Fruit fly (Drosophila melanogaster) whole organism, embryonic: Measurements from ENCODE around the gene CG13315.

Source experiments
- Blimp-1 ChIP-seq: fragments of 200-800 bp; sonication (Bioruptor generic); optimal IDR thresholded peaks from 3 replicates; lab custom pipeline; 2018; ENCODE audit warnings: missing biosample characterization, missing genetic modification characterization, mild to moderate bottlenecking, moderate library complexity, missing genetic modification reagents
- BtbVII ChIP-seq: fragments of 200-800 bp; sonication (Bioruptor generic); optimal IDR thresholded peaks from 3 replicates; lab custom pipeline; 2017; ENCODE audit warnings: missing biosample characterization, mild to moderate bottlenecking, missing genetic modification characterization
- Bteb2 ChIP-seq: fragments of 200-800 bp; sonication (Bioruptor generic); optimal IDR thresholded peaks from 2 replicates; lab custom pipeline; 2016; ENCODE audit warnings: missing biosample characterization, missing genetic modification characterization
- CG10267 ChIP-seq: fragments of 200-800 bp; sonication (Bioruptor generic); optimal IDR thresholded peaks from 2 replicates; lab custom pipeline; 2018; ENCODE audit warnings: missing biosample characterization, mild to moderate bottlenecking, missing genetic modification characterization, moderate library complexity
- CG10462 ChIP-seq: fragments of 200-800 bp; sonication (Bioruptor generic); optimal IDR thresholded peaks from 2 replicates; lab custom pipeline; 2016; ENCODE audit warnings: missing biosample characterization, missing genetic modification characterization
- CG10979 ChIP-seq: fragments of 200-800 bp; sonication (Bioruptor generic); optimal IDR thresholded peaks from 2 replicates; lab custom pipeline; 2018; ENCODE audit warnings: missing biosample characterization, mild to moderate bottlenecking, missing genetic modification characterization, moderate library complexity
- CG11085 ChIP-seq: fragments of 200-800 bp; sonication (Bioruptor generic); IDR thresholded peaks from 2 replicates; pipeline ENCODE4 v1.3.6; 2022; ENCODE audit warnings: missing biosample characterization, missing genetic modification characterization
- CG12299 ChIP-seq: fragments of 200-800 bp; sonication (Bioruptor generic); optimal IDR thresholded peaks from 2 replicates; lab custom pipeline; 2018; ENCODE audit warnings: missing biosample characterization, mild to moderate bottlenecking, missing genetic modification characterization
- CG12659 ChIP-seq: fragments of 200-800 bp; sonication (Bioruptor generic); optimal IDR thresholded peaks from 3 replicates; lab custom pipeline; 2017; ENCODE audit warnings: mild to moderate bottlenecking, missing biosample characterization, missing genetic modification reagents, missing genetic modification characterization
- CG13296 ChIP-seq: fragments of 200-800 bp; sonication (Bioruptor generic); optimal IDR thresholded peaks from 3 replicates; lab custom pipeline; 2018; ENCODE audit warnings: missing biosample characterization, mild to moderate bottlenecking, missing genetic modification characterization
- CG13424 ChIP-seq: fragments of 200-800 bp; sonication (Bioruptor generic); optimal IDR thresholded peaks from 2 replicates; lab custom pipeline; 2019; ENCODE audit warnings: missing biosample characterization, mild to moderate bottlenecking, missing genetic modification characterization, moderate library complexity
- CG14014 ChIP-seq: fragments of 200-800 bp; sonication (Bioruptor generic); IDR thresholded peaks from 2 replicates; pipeline ENCODE4 v1.3.6; 2022; ENCODE audit warnings: missing biosample characterization, missing genetic modification characterization
- CG15073 ChIP-seq: fragments of 200-800 bp; sonication (Bioruptor generic); optimal IDR thresholded peaks from 2 replicates; lab custom pipeline; 2016; ENCODE audit warnings: missing biosample characterization, missing genetic modification characterization
- CG1529 ChIP-seq: fragments of 200-800 bp; sonication (Bioruptor generic); optimal IDR thresholded peaks from 3 replicates; lab custom pipeline; 2018; ENCODE audit warnings: missing biosample characterization, missing genetic modification characterization
- CG18262 ChIP-seq: fragments of 200-800 bp; optimal IDR thresholded peaks from 3 replicates; lab custom pipeline; 2019; ENCODE audit warnings: missing biosample characterization, mild to moderate bottlenecking, missing genetic modification characterization, moderate library complexity
- CG18599 ChIP-seq: fragments of 200-800 bp; sonication (Bioruptor generic); optimal IDR thresholded peaks from 3 replicates; lab custom pipeline; 2017; ENCODE audit warnings: missing biosample characterization, missing genetic modification characterization, mild to moderate bottlenecking, moderate library complexity, missing genetic modification reagents
- CG32772 ChIP-seq: fragments of 200-800 bp; sonication (Bioruptor generic); IDR thresholded peaks from 2 replicates; pipeline ENCODE4 v1.3.6; 2022; ENCODE audit warnings: missing biosample characterization, missing genetic modification characterization
- CG3281 ChIP-seq: fragments of 200-800 bp; sonication (Bioruptor generic); optimal IDR thresholded peaks from 3 replicates; lab custom pipeline; 2017; ENCODE audit warnings: missing biosample characterization, mild to moderate bottlenecking, missing genetic modification characterization
- CG3407 ChIP-seq: fragments of 200-800 bp; sonication (Bioruptor generic); optimal IDR thresholded peaks from 2 replicates; lab custom pipeline; 2018; ENCODE audit warnings: missing biosample characterization, mild to moderate bottlenecking, missing genetic modification characterization
- CG42726 ChIP-seq: fragments of 200-800 bp; sonication (Bioruptor generic); IDR thresholded peaks from 2 replicates; pipeline ENCODE4 v1.3.6; 2022; ENCODE audit warnings: missing biosample characterization, missing genetic modification characterization; ENCODE audit not compliant: partially characterized antibody
- CG4707 ChIP-seq: fragments of 200-800 bp; sonication (Bioruptor generic); optimal IDR thresholded peaks from 2 replicates; lab custom pipeline; 2018; ENCODE audit warnings: missing biosample characterization, mild to moderate bottlenecking, missing genetic modification characterization, moderate library complexity
- CG6254 ChIP-seq: fragments of 200-800 bp; sonication (Bioruptor generic); optimal IDR thresholded peaks from 3 replicates; lab custom pipeline; 2017; ENCODE audit warnings: mild to moderate bottlenecking, missing biosample characterization, missing genetic modification reagents, missing genetic modification characterization
- CG6689 ChIP-seq: fragments of 200-800 bp; sonication (Bioruptor generic); IDR thresholded peaks from 2 replicates; pipeline ENCODE4 v1.3.6; 2022; ENCODE audit warnings: missing biosample characterization, missing genetic modification characterization
- Dek ChIP-seq: fragments of 200-800 bp; sonication (Bioruptor generic); optimal IDR thresholded peaks from 3 replicates; lab custom pipeline; 2019; ENCODE audit warnings: missing biosample characterization, mild to moderate bottlenecking, missing genetic modification characterization, moderate library complexity
- Eip74EF ChIP-seq, 2 experiments: fragments of 200-800 bp in 1 of 2; fragments of >200 bp in 1 of 2; sonication (Bioruptor generic) in 1 of 2; optimal IDR thresholded peaks; 2 replicates each; lab custom pipeline; 2017 to 2019; ENCODE audit warnings: missing biosample characterization in 2 of 2, missing genetic modification characterization in 2 of 2, mild to moderate bottlenecking in 1 of 2, moderate library complexity in 1 of 2
- Gsc ChIP-seq: fragments of 200-800 bp; sonication (Bioruptor generic); IDR thresholded peaks from 2 replicates; pipeline ENCODE4 v1.3.6; 2022; ENCODE audit warnings: missing biosample characterization, missing genetic modification characterization
- Mes4 ChIP-seq: fragments of 200-800 bp; sonication (Bioruptor generic); optimal IDR thresholded peaks from 2 replicates; lab custom pipeline; 2016; ENCODE audit warnings: missing biosample characterization, missing genetic modification characterization
- NK7.1 ChIP-seq: fragments of 200-800 bp; sonication (Bioruptor generic); optimal IDR thresholded peaks from 3 replicates; lab custom pipeline; 2016; ENCODE audit warnings: missing biosample characterization, missing genetic modification characterization
- Oli ChIP-seq: fragments of 200-800 bp; sonication (Bioruptor generic); optimal IDR thresholded peaks from 2 replicates; lab custom pipeline; 2018; ENCODE audit warnings: missing biosample characterization, mild to moderate bottlenecking, missing genetic modification characterization, moderate library complexity
- Six4 ChIP-seq: fragments of 200-800 bp; sonication (Bioruptor generic); optimal IDR thresholded peaks from 2 replicates; lab custom pipeline; 2016; ENCODE audit warnings: missing biosample characterization, missing genetic modification characterization
- Sox100B ChIP-seq: fragments of 200-800 bp; sonication (Bioruptor generic); optimal IDR thresholded peaks from 3 replicates; lab custom pipeline; 2018; ENCODE audit warnings: missing biosample characterization, mild to moderate bottlenecking, missing genetic modification characterization
- Spps ChIP-seq: fragments of 200-800 bp; sonication (Bioruptor generic); optimal IDR thresholded peaks from 2 replicates; lab custom pipeline; 2018; ENCODE audit warnings: missing biosample characterization, mild to moderate bottlenecking, missing genetic modification characterization
- Xbp1 ChIP-seq: fragments of 200-800 bp; sonication (Bioruptor generic); optimal IDR thresholded peaks from 3 replicates; lab custom pipeline; 2016; ENCODE audit warnings: missing biosample characterization, mild to moderate bottlenecking, missing genetic modification characterization
- ara ChIP-seq: fragments of 200-800 bp; sonication (Bioruptor generic); IDR thresholded peaks from 2 replicates; pipeline ENCODE4 v1.3.6; 2022; ENCODE audit warnings: missing biosample characterization, missing genetic modification characterization
- br ChIP-seq: fragments of >200 bp; optimal IDR thresholded peaks from 2 replicates; lab custom pipeline; 2017
- dimm ChIP-seq: fragments of 200-800 bp; sonication (Bioruptor generic); IDR thresholded peaks from 2 replicates; pipeline ENCODE4 v1.3.6; 2022; ENCODE audit warnings: missing biosample characterization, missing genetic modification characterization
- fd3F ChIP-seq: fragments of 200-800 bp; sonication (Bioruptor generic); optimal IDR thresholded peaks from 2 replicates; lab custom pipeline; 2018; ENCODE audit warnings: missing biosample characterization, mild to moderate bottlenecking, missing genetic modification characterization, moderate library complexity
- ftz-f1 ChIP-seq: fragments of 200-800 bp; sonication (Bioruptor generic); optimal IDR thresholded peaks from 2 replicates; lab custom pipeline; 2016; ENCODE audit warnings: missing biosample characterization, missing genetic modification characterization
- gcm ChIP-seq: fragments of 200-800 bp; sonication (Bioruptor generic); optimal IDR thresholded peaks from 2 replicates; lab custom pipeline; 2019; ENCODE audit warnings: missing biosample characterization, mild to moderate bottlenecking, missing genetic modification characterization, moderate library complexity
- gem ChIP-seq: fragments of 200-800 bp; sonication (Bioruptor generic); optimal IDR thresholded peaks from 2 replicates; lab custom pipeline; 2019; ENCODE audit warnings: missing biosample characterization, mild to moderate bottlenecking, missing genetic modification characterization, moderate library complexity
- grau ChIP-seq: fragments of 200-800 bp; optimal IDR thresholded peaks from 3 replicates; lab custom pipeline; 2019; ENCODE audit warnings: missing biosample characterization, mild to moderate bottlenecking, missing genetic modification characterization, moderate library complexity
- org-1 ChIP-seq: fragments of 200-800 bp; sonication (Bioruptor generic); optimal IDR thresholded peaks from 2 replicates; lab custom pipeline; 2017; ENCODE audit warnings: missing biosample characterization, missing genetic modification characterization
- phol ChIP-seq: fragments of 200-800 bp; sonication (Bioruptor generic); optimal IDR thresholded peaks from 3 replicates; lab custom pipeline; 2018; ENCODE audit warnings: missing biosample characterization, mild to moderate bottlenecking, missing genetic modification characterization, moderate library complexity
- scrt ChIP-seq: fragments of 200-800 bp; sonication (Bioruptor generic); optimal IDR thresholded peaks from 2 replicates; lab custom pipeline; 2018; ENCODE audit warnings: missing biosample characterization, mild to moderate bottlenecking, missing genetic modification characterization, moderate library complexity
- sens ChIP-seq: fragments of 200-800 bp; sonication (Bioruptor generic); peaks from one replicate; lab custom pipeline; 2016; ENCODE audit warnings: missing biosample characterization, missing genetic modification characterization
- tgo ChIP-seq: fragments of 200-800 bp; sonication (Bioruptor generic); IDR thresholded peaks from 3 replicates; pipeline ENCODE4 v1.3.6; 2022; ENCODE audit warnings: missing biosample characterization, missing genetic modification characterization
- tx ChIP-seq: fragments of 200-800 bp; sonication (Bioruptor generic); optimal IDR thresholded peaks from 2 replicates; lab custom pipeline; 2016; ENCODE audit warnings: missing biosample characterization, missing genetic modification characterization
- z ChIP-seq: fragments of 200-800 bp; sonication (Bioruptor generic); IDR thresholded peaks from 3 replicates; pipeline ENCODE4 v1.3.6; 2022; ENCODE audit warnings: missing biosample characterization, missing genetic modification characterization

CG13315 gene

DNA sequence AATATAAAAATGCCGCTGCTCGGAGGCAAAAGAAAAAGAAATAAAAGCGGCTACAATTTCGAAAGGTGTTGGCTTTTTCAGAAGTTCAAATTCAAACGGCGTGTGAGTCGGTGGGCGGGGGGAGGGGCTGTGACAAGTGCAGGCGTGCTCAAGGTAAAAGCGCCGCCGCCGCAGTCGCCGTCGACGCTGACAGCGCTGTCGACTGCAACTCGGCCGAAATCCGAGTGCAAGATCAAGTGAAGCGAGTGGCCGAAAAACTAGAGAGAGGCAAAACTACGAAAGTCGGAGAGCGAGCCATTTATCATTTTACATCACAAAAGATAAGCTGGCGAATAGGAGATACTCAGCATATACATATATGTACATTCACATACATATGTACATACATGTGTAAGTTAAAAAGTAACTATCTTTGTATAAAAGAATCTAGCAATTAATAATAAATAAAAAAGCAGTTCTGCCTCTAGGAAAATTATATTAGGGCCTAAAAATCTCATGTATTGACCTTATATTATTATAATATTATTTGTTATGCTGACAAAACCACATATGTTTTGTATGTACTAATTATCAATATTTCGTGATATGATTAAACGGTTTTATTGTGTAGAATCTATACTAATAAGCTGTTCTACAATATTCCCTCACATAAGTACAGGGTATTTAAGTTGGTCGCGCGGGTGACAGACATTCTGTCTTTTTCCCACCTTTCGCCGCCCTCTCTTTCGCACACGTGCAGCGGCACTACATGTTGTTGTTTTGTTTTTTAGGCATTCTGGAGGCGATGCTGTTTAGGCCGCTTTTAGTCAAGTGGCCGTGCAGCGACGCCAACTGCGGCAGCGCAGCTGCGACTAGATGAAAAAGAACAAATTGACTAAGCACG lies 32.3 kb downstream of the CG13315 start (continued):
- TF ChIP-seq CG10267 (tag; lab: Kevin White, UChicago) (peak; percentile 73), NK7.1 (GFP tag; lab: Kevin White, UChicago) (no peak), CG14014 (GFP tag; lab: Robert Waterston, UW) (no peak), Oli (tag; lab: Kevin White, UChicago) (peak; percentile 85), gcm (GFP tag; lab: Kevin White, UChicago) (peak; percentile 61), br (no peak), Spps (peak; percentile 61), fd3F (GFP tag; lab: Kevin White, UChicago) (peak; percentile 58), phol (tag; lab: Kevin White, UChicago) (peak; percentile 83), ara (no peak), BtbVII (GFP tag; lab: Kevin White, UChicago) (no peak), CG10979 (tag; lab: Kevin White, UChicago) (peak; percentile 84), Sox100B (GFP tag; lab: Kevin White, UChicago) (peak; percentile 84), tx (no peak), CG10462 (GFP tag; lab: Kevin White, UChicago) (peak; percentile 63), CG6689 (0 out of 2 replicates have a peak, but pooled peaks have one; percentile 30), CG1529 (GFP tag; lab: Kevin White, UChicago) (peak; percentile 73), CG11085 (GFP tag; lab: Robert Waterston, UW) (no peak), CG13424 (tag; lab: Kevin White, UChicago) (peak; percentile 80), sens (GFP tag; lab: Kevin White, UChicago) (peak; percentile 76), Bteb2 (GFP tag; lab: Kevin White, UChicago) (no peak), ftz-f1 (peak; percentile 50), Gsc (GFP tag; lab: Robert Waterston, UW) (no peak), CG42726 (no peak), CG3281 (peak; percentile 50), org-1 (GFP tag; lab: Kevin White, UChicago) (peak; percentile 68), dimm (GFP tag; lab: Robert Waterston, UW) (no peak), scrt (GFP tag; lab: Kevin White, UChicago) (peak; percentile 15), Eip74EF (GFP tag; optimal IDR thresholded peaks at IDR 0.05; lab: Kevin White, UChicago) (peak in 1 of 2 experiments; percentile 65), CG18599 (GFP tag; lab: Kevin White, UChicago) (peak; percentile 34), grau (tag; lab: Kevin White, UChicago) (peak; percentile 80), Blimp-1 (peak; percentile 73), CG12299 (tag; lab: Kevin White, UChicago) (peak; percentile 24), CG18262 (tag; lab: Kevin White, UChicago) (peak; percentile 89), CG6254 (GFP tag; lab: Kevin White, UChicago) (peak; percentile 69), CG15073 (no peak), Xbp1 (GFP tag; lab: Kevin White, UChicago) (peak; percentile 70), gem (tag; lab: Kevin White, UChicago) (peak; percentile 89), Dek (peak; percentile 19), CG3407 (GFP tag; lab: Kevin White, UChicago) (peak; percentile 58), Six4 (GFP tag; lab: Kevin White, UChicago) (peak; percentile 59), tgo (GFP tag; lab: Robert Waterston, UW) (peak; percentile 39; the same call in 2 of the 3 replicates), z (GFP tag; lab: Robert Waterston, UW) (peak; percentile 84), CG12659 (GFP tag; lab: Kevin White, UChicago) (peak; percentile 59), CG4707 (GFP tag; lab: Kevin White, UChicago) (no peak), CG13296 (peak; percentile 39), CG32772 (GFP tag; lab: Robert Waterston, UW) (0 out of 2 replicates have a peak, but pooled peaks have one; percentile 7), Mes4 (GFP tag; lab: Kevin White, UChicago) (no peak)
